Fruit fly (Drosophila melanogaster) Kc167 (cell line): ENCODE results near the gene milt.
A peak's percentile ranks its signal among the peaks of the same experiment; 100 is the strongest.

Experiments used
- Myc ChIP-seq: fragments of >200 bp; optimal IDR thresholded peaks from 2 replicates; lab custom pipeline; 2017; ENCODE audit warnings: missing external identifiers
- Sin3A ChIP-seq: fragments of >200 bp; optimal IDR thresholded peaks from 2 replicates; lab custom pipeline; 2018; ENCODE audit warnings: missing external identifiers
- h ChIP-seq: fragments of >200 bp; optimal IDR thresholded peaks from 3 replicates; lab custom pipeline; 2018; ENCODE audit warnings: missing external identifiers
- insv ChIP-seq: fragments of >200 bp; optimal IDR thresholded peaks from 3 replicates; lab custom pipeline; 2018; ENCODE audit warnings: missing external identifiers
- psq ChIP-seq: fragments of >200 bp; optimal IDR thresholded peaks from 2 replicates; lab custom pipeline; 2017; ENCODE audit warnings: missing external identifiers
- ttk ChIP-seq: sonication (Bioruptor generic); optimal IDR thresholded peaks from 2 replicates; lab custom pipeline; 2017; ENCODE audit warnings: missing external identifiers

The milt gene

dm6 chr2L:7023614-7024259 is 13.9 kb upstream of the milt start, which contains the start of gene Gart:
Gene Gart, minus strand, starts transcription at chr2L:7023898.
- no peak for TF ChIP-seq psq (lab: Kevin White, UChicago)
- no peak for TF ChIP-seq h
- TF ChIP-seq insv = no peak
- TF ChIP-seq Myc (lab: Kevin White, UChicago) = no peak
- TF ChIP-seq ttk (lab: Kevin White, UChicago) = no peak

DNA sequence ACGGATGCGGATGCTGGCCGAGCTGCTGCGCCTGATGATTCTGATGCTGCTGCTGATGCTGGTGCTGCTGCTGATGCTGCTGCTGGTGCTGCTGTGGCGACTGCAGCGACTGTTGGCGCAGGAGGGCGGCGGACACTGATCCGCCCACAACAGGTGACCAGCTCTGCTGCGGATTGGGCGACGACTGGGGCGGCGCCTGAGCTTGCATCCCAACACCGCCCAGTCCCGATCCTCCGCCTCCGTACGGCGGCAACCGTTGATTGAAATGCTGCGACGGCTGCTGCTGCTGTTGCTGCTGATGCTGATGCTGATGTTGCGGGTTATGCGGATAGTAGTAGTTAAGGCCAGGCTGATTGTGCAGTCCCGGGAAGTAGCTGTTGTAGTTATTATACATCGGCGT is 12.4 kb upstream of the milt start:
- TF ChIP-seq psq (lab: Kevin White, UChicago) (no peak), Sin3A (lab: Kevin White, UChicago) (no peak), insv (no peak), Myc (lab: Kevin White, UChicago) (no peak), h (no peak)

dm6 chr2L:7026308-7026707 is 11.3 kb upstream of the milt start:
- no peak for TF ChIP-seq psq (lab: Kevin White, UChicago)
- TF ChIP-seq ttk (lab: Kevin White, UChicago) = no peak
- no peak for TF ChIP-seq insv
- TF ChIP-seq Myc (lab: Kevin White, UChicago) = no peak
- TF ChIP-seq Sin3A (lab: Kevin White, UChicago) = no peak
- no peak for TF ChIP-seq h

- no peak for TF ChIP-seq Myc (lab: Kevin White, UChicago)
- TF ChIP-seq Sin3A (lab: Kevin White, UChicago) = no peak
- TF ChIP-seq insv = no peak
- TF ChIP-seq h = no peak
Observed at dm6 chr2L:7026988-7027908, 10.4 kb upstream of the milt start, which contains the start of the genes CG31908 and MME1. Gene CG31908, minus strand, starts transcription at chr2L:7027389. Gene MME1, plus strand, starts transcription at chr2L:7027526.

dm6 chr2L:7028440-7028839 is 9.2 kb upstream of the milt start:
- TF ChIP-seq psq (lab: Kevin White, UChicago) (no peak), Sin3A (lab: Kevin White, UChicago) (no peak), Myc (lab: Kevin White, UChicago) (no peak), ttk (lab: Kevin White, UChicago) (no peak), h (no peak), insv (no peak)

DNA sequence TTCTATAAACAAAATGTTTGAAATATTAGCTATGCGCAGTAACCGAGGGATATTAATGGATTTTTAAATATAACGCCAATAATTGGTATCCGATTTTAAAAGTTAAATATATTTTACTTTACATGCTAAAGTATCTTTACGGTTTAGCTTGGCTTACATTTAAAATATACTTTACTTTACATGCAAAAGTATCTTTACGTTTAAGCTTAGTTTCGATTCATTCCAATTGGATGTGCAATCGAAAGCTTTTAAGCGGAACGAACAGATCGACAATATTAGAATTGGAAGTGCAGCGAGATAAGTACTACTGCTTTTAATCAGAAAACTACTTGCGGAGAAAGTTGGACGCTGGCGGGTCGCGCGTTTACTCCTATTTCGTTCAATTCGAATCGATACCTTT is 8.6 kb upstream of the milt start:
- TF ChIP-seq insv (peak; percentile 92), Sin3A (lab: Kevin White, UChicago) (no peak)

dm6 chr2L:7032517-7032951 is 5.1 kb upstream of the milt start, which contains the start of the genes Rab30 and Caper:
Gene Rab30, minus strand, starts transcription at chr2L:7032606.
Gene Caper, plus strand, starts transcription at chr2L:7032721.
- TF ChIP-seq psq (lab: Kevin White, UChicago) = no peak
- TF ChIP-seq h = no peak
- TF ChIP-seq Sin3A (lab: Kevin White, UChicago) = no peak
- TF ChIP-seq insv = no peak
- no peak for TF ChIP-seq Myc (lab: Kevin White, UChicago)
- TF ChIP-seq ttk (lab: Kevin White, UChicago) = no peak

DNA sequence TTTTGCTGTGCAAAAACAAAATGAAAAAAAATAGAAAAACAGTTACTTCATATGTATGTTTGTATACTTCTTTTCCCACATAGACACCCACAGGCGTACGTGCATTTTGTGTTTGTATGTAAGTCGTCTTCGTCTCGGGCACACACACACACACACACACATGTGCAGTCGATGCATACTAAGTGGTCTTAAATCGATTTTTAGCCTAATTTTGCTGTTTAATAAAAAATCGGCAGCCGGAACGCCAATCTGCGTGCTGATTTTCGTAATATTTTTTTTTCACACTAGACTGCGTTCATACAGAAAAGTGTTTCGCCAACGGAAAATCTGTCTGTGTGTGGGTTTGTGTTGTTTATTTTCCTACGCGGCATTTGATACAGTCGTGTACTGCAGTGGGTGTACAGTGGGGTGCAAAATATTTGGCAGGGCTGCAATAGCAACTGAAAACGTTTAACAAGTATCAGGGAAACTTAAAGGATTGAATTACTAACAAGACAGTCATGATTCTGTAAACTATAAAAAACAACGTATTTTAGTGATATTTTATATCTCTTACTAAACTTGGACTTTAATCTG is 4.4 kb upstream of the milt start:
- TF ChIP-seq Sin3A (lab: Kevin White, UChicago) (no peak), ttk (lab: Kevin White, UChicago) (no peak), psq (lab: Kevin White, UChicago) (no peak), insv (no peak), Myc (lab: Kevin White, UChicago) (no peak), h (no peak)

dm6 chr2L:7038404-7039341 is 1.1 kb downstream of the milt start:
- TF ChIP-seq insv (no peak), Myc (lab: Kevin White, UChicago) (no peak), psq (lab: Kevin White, UChicago) (no peak), Sin3A (lab: Kevin White, UChicago) (no peak), h (no peak)

- TF ChIP-seq ttk (lab: Kevin White, UChicago) = no peak
- TF ChIP-seq h = no peak
- TF ChIP-seq Myc (lab: Kevin White, UChicago) = no peak
- no peak for TF ChIP-seq Sin3A (lab: Kevin White, UChicago)
- no peak for TF ChIP-seq psq (lab: Kevin White, UChicago)
- TF ChIP-seq insv = no peak
Observed at dm6 chr2L:7039342-7039684, 1.7 kb downstream of the milt start.

DNA sequence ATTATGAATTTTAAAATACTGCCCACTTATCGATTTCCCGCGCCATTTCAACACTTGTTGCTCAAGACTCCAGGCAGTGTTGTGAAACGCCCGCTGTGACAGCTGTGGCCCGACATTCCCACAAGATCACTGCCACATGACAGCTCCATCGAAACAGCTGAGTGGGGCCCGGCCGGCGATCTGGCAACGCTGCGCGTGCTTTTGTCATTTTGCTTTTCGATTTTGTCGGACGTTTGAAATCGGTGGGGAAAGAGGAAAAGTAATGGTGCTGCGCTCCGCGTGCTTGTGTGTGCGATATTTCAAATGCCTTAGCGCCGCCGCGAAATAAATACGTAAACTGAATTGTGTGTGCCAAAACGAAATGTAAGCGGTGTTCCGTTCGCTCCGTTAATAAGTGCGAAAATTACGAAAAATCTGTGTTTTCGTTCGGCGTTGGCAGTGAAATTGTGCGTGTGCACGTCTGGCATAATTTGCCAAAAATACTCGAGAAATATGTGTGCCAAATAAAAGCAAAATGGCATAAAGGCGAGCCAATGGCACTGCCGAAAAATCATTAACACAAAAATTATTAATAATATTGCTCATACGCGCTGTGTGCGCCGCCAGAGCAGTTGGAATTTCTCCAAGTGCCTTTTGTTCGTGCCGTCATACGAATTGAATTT is 4.7 kb downstream of the milt start:
- TF ChIP-seq Sin3A (lab: Kevin White, UChicago) (no peak), psq (lab: Kevin White, UChicago) (no peak), insv (no peak), h (no peak), Myc (lab: Kevin White, UChicago) (no peak), ttk (lab: Kevin White, UChicago) (no peak)
